Fruit fly (Drosophila melanogaster) whole organism: ENCODE data around the gene vig.

Experiments
- Dll ChIP-seq: fragments of >200 bp; optimal IDR thresholded peaks from 2 replicates; lab custom pipeline; 2017
- pan ChIP-seq: fragments of >200 bp; optimal IDR thresholded peaks from 2 replicates; lab custom pipeline; 2017
- psq ChIP-seq: fragments of >200 bp; optimal IDR thresholded peaks from 2 replicates; lab custom pipeline; 2017
- usp ChIP-seq: fragments of >200 bp; optimal IDR thresholded peaks from 2 replicates; lab custom pipeline; 2017; ENCODE audit warnings: missing biosample characterization, missing genetic modification characterization, mixed read lengths

DNA sequence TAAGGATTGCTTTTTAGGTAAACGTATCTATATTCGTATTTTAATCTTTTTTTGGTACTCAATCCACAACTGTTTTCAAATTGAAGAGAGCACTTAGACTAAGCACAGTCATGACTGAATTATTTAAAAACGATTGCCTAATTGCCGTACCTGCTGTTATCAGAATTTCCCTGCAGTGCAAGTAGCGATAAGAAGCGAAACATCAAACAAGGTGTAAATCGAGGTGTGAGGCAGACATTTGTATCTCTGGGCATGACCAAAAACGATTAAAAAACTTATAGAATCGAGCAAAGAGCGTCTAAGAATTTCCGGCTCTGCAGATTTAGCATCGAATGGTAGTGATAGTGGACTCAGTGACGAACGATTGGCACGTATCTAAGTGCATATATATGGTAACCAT, 15.0 kb downstream of the vig start:
- no peak for TF ChIP-seq Dll (lab: Kevin White, UChicago)
- no peak for TF ChIP-seq usp
- TF ChIP-seq psq (lab: Kevin White, UChicago): no peak
- TF ChIP-seq pan (lab: Kevin White, UChicago): no peak
